Fruit fly (Drosophila melanogaster) whole organism, wandering third instar larva: ENCODE measurements around the gene CG8202.

Experiments
- CG9705 ChIP-seq: fragments of 200-800 bp; sonication (Bioruptor generic); optimal IDR thresholded peaks from 2 replicates; lab custom pipeline; 2018; ENCODE audit warnings: missing biosample characterization, mild to moderate bottlenecking, missing genetic modification characterization
- Hnf4 ChIP-seq: fragments of 200-800 bp; sonication (Bioruptor generic); optimal IDR thresholded peaks from 2 replicates; lab custom pipeline; 2016; ENCODE audit warnings: missing biosample characterization, mild to moderate bottlenecking, missing genetic modification characterization
- Hr83 ChIP-seq: fragments of 200-300 bp; sonication (Bioruptor generic); optimal IDR thresholded peaks from 2 replicates; lab custom pipeline; 2016; ENCODE audit warnings: missing biosample characterization, mild to moderate bottlenecking, missing genetic modification characterization, moderate library complexity; ENCODE audit not compliant: poor library complexity, severe bottlenecking
- Jra ChIP-seq: sonication (Bioruptor generic); optimal IDR thresholded peaks from 2 replicates; lab custom pipeline; 2016; ENCODE audit warnings: missing biosample characterization, missing genetic modification characterization
- Myc ChIP-seq: fragments of >200 bp; optimal IDR thresholded peaks from 2 replicates; lab custom pipeline; 2017
- N ChIP-seq: fragments of >200 bp; optimal IDR thresholded peaks from 2 replicates; lab custom pipeline; 2018; ENCODE audit warnings: missing biosample characterization, missing external identifiers, missing genetic modification characterization
- OdsH ChIP-seq: fragments of 200-800 bp; sonication (Bioruptor generic); optimal IDR thresholded peaks from 2 replicates; lab custom pipeline; 2016; ENCODE audit warnings: missing biosample characterization, mild to moderate bottlenecking, missing genetic modification characterization
- Rel ChIP-seq, 2 experiments: fragments of 200-800 bp; sonication (Bioruptor generic) in 1 of 2; optimal IDR thresholded peaks; 2 replicates in 1 of 2; 3 replicates in 1 of 2; lab custom pipeline; 2016 to 2019; ENCODE audit warnings: mild to moderate bottlenecking in 2 of 2, missing biosample characterization in 2 of 2, missing genetic modification characterization in 2 of 2, moderate library complexity in 1 of 2
- brk ChIP-seq: fragments of 200-800 bp; sonication (Bioruptor generic); optimal IDR thresholded peaks from 2 replicates; lab custom pipeline; 2016; ENCODE audit warnings: missing biosample characterization, mild to moderate bottlenecking, missing genetic modification characterization
- dmrt93B ChIP-seq: fragments of 200-800 bp; sonication (Bioruptor generic); optimal IDR thresholded peaks from 2 replicates; lab custom pipeline; 2018; ENCODE audit warnings: missing biosample characterization, mild to moderate bottlenecking, missing genetic modification characterization
- foxo ChIP-seq, 2 experiments: fragments of 200-800 bp; sonication (Bioruptor generic); optimal IDR thresholded peaks; 2 replicates in 1 of 2; 3 replicates in 1 of 2; lab custom pipeline; 2016 to 2017; ENCODE audit warnings: missing biosample characterization in 2 of 2, missing genetic modification characterization in 2 of 2
- lola ChIP-seq: fragments of >200 bp; optimal IDR thresholded peaks from 2 replicates; lab custom pipeline; 2017; ENCODE audit warnings: missing biosample characterization, missing genetic modification characterization
- psq ChIP-seq: fragments of 200-800 bp; sonication (Bioruptor generic); optimal IDR thresholded peaks from 3 replicates; lab custom pipeline; 2017; ENCODE audit warnings: missing biosample characterization, mild to moderate bottlenecking, missing genetic modification characterization, moderate library complexity
- usp ChIP-seq: fragments of >200 bp; optimal IDR thresholded peaks from 2 replicates; lab custom pipeline; 2017; ENCODE audit warnings: missing biosample characterization, missing genetic modification characterization

dm6 chr3R:8721071-8721470, 10.8 kb upstream of the CG8202 start, which contains the start of gene CG8136:
- TF ChIP-seq usp (GFP tag; lab: Kevin White, UChicago) (no peak), psq (GFP tag; lab: Kevin White, UChicago) (no peak), Rel (GFP tag; optimal IDR thresholded peaks at IDR 0.05; lab: Kevin White, UChicago) (no peak), Rel (tag; optimal IDR thresholded peaks at IDR 0.05; lab: Kevin White, UChicago) (no peak), lola (no peak), Hnf4 (GFP tag; lab: Kevin White, UChicago) (no peak), brk (GFP tag; lab: Kevin White, UChicago) (no peak), Hr83 (GFP tag; lab: Kevin White, UChicago) (no peak), OdsH (GFP tag; lab: Kevin White, UChicago) (no peak), foxo (GFP tag; optimal IDR thresholded peaks at IDR 0.05; lab: Kevin White, UChicago) (no peak), CG9705 (GFP tag; lab: Kevin White, UChicago) (no peak), dmrt93B (GFP tag; lab: Kevin White, UChicago) (no peak), Jra (GFP tag; lab: Kevin White, UChicago) (no peak), Myc (no peak), N (GFP tag; lab: Kevin White, UChicago) (no peak)
